Worm (Caenorhabditis elegans) whole organism, mixed stage, embryonic: ENCODE data around the gene M18.3.

ENCODE experiments used
- cnd-1 ChIP-seq: fragments of 200-800 bp; sonication (Bioruptor generic); optimal IDR thresholded peaks from 2 replicates; lab custom pipeline; 2018; ENCODE audit warnings: mild to moderate bottlenecking, missing genetic modification characterization, missing compliant biosample characterization
- drap-1 ChIP-seq: fragments of 200-800 bp; sonication (Bioruptor generic); optimal IDR thresholded peaks from 3 replicates; lab custom pipeline; 2018; ENCODE audit warnings: mild to moderate bottlenecking, missing genetic modification characterization, missing compliant biosample characterization
- elt-3 ChIP-seq: fragments of 150-350 bp; optimal IDR thresholded peaks from 2 replicates; lab custom pipeline; 2014; ENCODE audit warnings: missing biosample characterization, missing genetic modification characterization
- flh-1 ChIP-seq: fragments of 200-800 bp; sonication (Bioruptor generic); optimal IDR thresholded peaks from 2 replicates; lab custom pipeline; 2018; ENCODE audit warnings: mild to moderate bottlenecking, missing genetic modification characterization, moderate library complexity, missing compliant biosample characterization
- hlh-1 ChIP-seq: fragments of 150-350 bp; optimal IDR thresholded peaks from 2 replicates; lab custom pipeline; 2014; ENCODE audit warnings: missing biosample characterization, missing genetic modification reagents, missing genetic modification characterization
- nhr-12 ChIP-seq: fragments of 150-350 bp; optimal IDR thresholded peaks from 2 replicates; lab custom pipeline; 2014; ENCODE audit warnings: missing biosample characterization, missing genetic modification characterization
- nhr-237 ChIP-seq: fragments of 150-350 bp; optimal IDR thresholded peaks from 2 replicates; lab custom pipeline; 2014; ENCODE audit warnings: missing biosample characterization, missing genetic modification characterization
- sptf-1 ChIP-seq: sonication (generic microtip); optimal IDR thresholded peaks from 2 replicates; lab custom pipeline; 2017; ENCODE audit warnings: mild to moderate bottlenecking, missing genetic modification characterization, moderate library complexity, missing compliant biosample characterization
- unc-120 ChIP-seq: sonication (generic microtip); optimal IDR thresholded peaks from 2 replicates; lab custom pipeline; 2017; ENCODE audit warnings: missing genetic modification characterization, missing compliant biosample characterization; ENCODE audit not compliant: poor library complexity, severe bottlenecking
- ztf-11 ChIP-seq: fragments of 150-350 bp; optimal IDR thresholded peaks from 2 replicates; lab custom pipeline; 2014; ENCODE audit warnings: missing biosample characterization, missing genetic modification characterization

DNA sequence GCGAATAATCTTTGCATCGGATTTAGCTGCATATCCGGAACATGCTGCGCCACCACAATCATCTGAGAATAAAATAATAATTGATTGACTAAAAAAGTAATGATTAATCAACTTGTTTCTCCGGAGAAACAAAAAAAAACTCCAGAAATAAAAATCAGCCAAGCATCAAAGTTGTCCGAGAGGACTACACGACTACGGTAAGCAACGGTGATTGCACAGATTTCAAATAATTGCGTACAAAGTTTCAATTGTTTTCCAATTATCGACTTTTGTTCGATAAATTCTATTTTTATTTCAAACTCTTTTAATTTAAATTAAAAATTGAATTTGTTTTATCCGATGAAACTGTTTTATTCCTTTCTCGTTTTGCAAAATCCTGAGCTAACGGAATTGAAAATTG lies 12.3 kb upstream of the M18.3 start, which contains the start of gene cpsf-4:
- no peak for TF ChIP-seq elt-3 (tag; lab: Kevin White, UChicago)
- TF ChIP-seq nhr-237 (tag; lab: Kevin White, UChicago) = no peak
- no peak for TF ChIP-seq hlh-1 (tag; lab: Kevin White, UChicago)
- TF ChIP-seq nhr-12 (tag; lab: Kevin White, UChicago) = no peak
- TF ChIP-seq flh-1 (GFP tag; lab: Kevin White, UChicago) = no peak
- no peak for TF ChIP-seq sptf-1
- TF ChIP-seq cnd-1 = no peak
- TF ChIP-seq unc-120 (tag; lab: Kevin White, UChicago) = no peak
- TF ChIP-seq ztf-11 (tag; lab: Kevin White, UChicago) = no peak
- TF ChIP-seq drap-1 (GFP tag; lab: Kevin White, UChicago) = no peak
